Fruit fly (Drosophila melanogaster): ENCODE data around the gene CG14132.
A peak's percentile ranks its signal among the peaks of the same experiment; 100 is the strongest.

CG14132 gene

dm6 chr3L:11683819-11684521 is 31.1 kb downstream of the CG14132 start, which contains the start of gene Sugb (continued):
- TF ChIP-seq CG7372 (GFP tag; IDR thresholded peaks at IDR 0.05) (peak; percentile 51; the same call in 1 of the 2 replicates), CG6765 (GFP tag; optimal IDR thresholded peaks at IDR 0.05) (peak; percentile 63), CG12219 (GFP tag; optimal IDR thresholded peaks at IDR 0.05) (peak; percentile 14), Atf3 (GFP tag; optimal IDR thresholded peaks at IDR 0.05) (peak; percentile 5), CG13296 (GFP tag; optimal IDR thresholded peaks at IDR 0.05) (peak; percentile 61), CG1647 (GFP tag; optimal IDR thresholded peaks at IDR 0.05) (peak; percentile 73), CG11247 (GFP tag; IDR thresholded peaks at IDR 0.05) (peak; percentile 36; the same call in 1 of the 2 replicates), CG34224 (GFP tag; IDR thresholded peaks at IDR 0.05; ENCODE audit: partially characterized antibody) (peak; percentile 72), CG13624 (GFP tag; optimal IDR thresholded peaks at IDR 0.05) (peak; percentile 83), HLH4C (GFP tag; IDR thresholded peaks at IDR 0.05; ENCODE audit: partially characterized antibody) (no peak; the same call in 2 of the 3 replicates), CG8944 (GFP tag; optimal IDR thresholded peaks at IDR 0.05) (peak; percentile 36), Trl (optimal IDR thresholded peaks at IDR 0.05) (no peak), Trl (GFP tag; optimal IDR thresholded peaks at IDR 0.05) (peak; percentile 4), NfI (GFP tag; optimal IDR thresholded peaks at IDR 0.05) (peak; percentile 59), cato (GFP tag; optimal IDR thresholded peaks at IDR 0.05; ENCODE audit: borderline replicate concordance) (no peak), ash1 (GFP tag; optimal IDR thresholded peaks at IDR 0.05) (no peak), Dp (GFP tag; optimal IDR thresholded peaks at IDR 0.05) (no peak), ab (GFP tag; optimal IDR thresholded peaks at IDR 0.05) (no peak), CG6654 (GFP tag; optimal IDR thresholded peaks at IDR 0.05) (no peak), mam (GFP tag; optimal IDR thresholded peaks at IDR 0.05) (peak; percentile 79), CG16813 (GFP tag; IDR thresholded peaks at IDR 0.05; ENCODE audit: partially characterized antibody) (peak; percentile 52), Dad (GFP tag; optimal IDR thresholded peaks at IDR 0.05) (peak; percentile 28), lola (GFP tag; optimal IDR thresholded peaks at IDR 0.05) (peak in 1 of 3 experiments; percentile 5), CHES-1-like (GFP tag; optimal IDR thresholded peaks at IDR 0.05) (peak; percentile 69), CkIIα-i1 (GFP tag; IDR thresholded peaks at IDR 0.05) (no peak), CG4854 (GFP tag; optimal IDR thresholded peaks at IDR 0.05) (no peak), CG33557 (GFP tag; optimal IDR thresholded peaks at IDR 0.05) (peak; percentile 4), Nf-YA (GFP tag; IDR thresholded peaks at IDR 0.05) (no peak), pzg (GFP tag; optimal IDR thresholded peaks at IDR 0.05) (peak; percentile 22), corto (GFP tag; optimal IDR thresholded peaks at IDR 0.05) (peak; percentile 57), Asciz (GFP tag; optimal IDR thresholded peaks at IDR 0.05) (peak; percentile 39), knrl (GFP tag; IDR thresholded peaks at IDR 0.05; ENCODE audit: partially characterized antibody) (peak; percentile 66; the same call in 1 of the 3 replicates), Rx (GFP tag; IDR thresholded peaks at IDR 0.05) (no peak; the same call in 1 of the 2 replicates), MESR4 (GFP tag; optimal IDR thresholded peaks at IDR 0.05) (peak; percentile 10), usp (GFP tag; optimal IDR thresholded peaks at IDR 0.05) (no peak), CG15696 (tag; optimal IDR thresholded peaks at IDR 0.05) (peak; percentile 43), Ptx1 (GFP tag; IDR thresholded peaks at IDR 0.05) (peak; percentile 56; the same call in 1 of the 2 replicates), CG18599 (GFP tag; optimal IDR thresholded peaks at IDR 0.05) (peak; percentile 83), pho (GFP tag; optimal IDR thresholded peaks at IDR 0.05) (peak; percentile 76), NC2α (GFP tag; optimal IDR thresholded peaks at IDR 0.05) (no peak), NFAT (GFP tag; IDR thresholded peaks at IDR 0.05) (peak; percentile 77), psq (GFP tag; optimal IDR thresholded peaks at IDR 0.05) (no peak), CG15073 (GFP tag; optimal IDR thresholded peaks at IDR 0.05) (no peak), Mrtf (GFP tag; IDR thresholded peaks at IDR 0.05) (no peak), Nf-YB (GFP tag; optimal IDR thresholded peaks at IDR 0.05) (peak; percentile 57), Nf-YC (tag; optimal IDR thresholded peaks at IDR 0.05) (peak; percentile 64), chm (GFP tag; IDR thresholded peaks at IDR 0.05) (no peak), ATbp (GFP tag; optimal IDR thresholded peaks at IDR 0.05) (peak; percentile 43), CG1792 (GFP tag; optimal IDR thresholded peaks at IDR 0.05) (peak; percentile 25)

All from whole organism, embryonic.